Worm (Caenorhabditis elegans) whole organism, young adult: Measurements from ENCODE around the gene Y45F10D.14.

Source experiments
- C06A6.2 ChIP-seq: fragments of 200-800 bp; sonication (Bioruptor generic); conservative IDR thresholded peaks from 2 replicates; pipeline ENCODE4 v1.3.6; 2022; ENCODE audit warnings: missing genetic modification characterization, missing compliant biosample characterization
- C17E4.6 ChIP-seq: fragments of 200-800 bp; sonication (Bioruptor generic); IDR thresholded peaks from 2 replicates; pipeline ENCODE4 v1.3.6; 2022; ENCODE audit warnings: missing genetic modification reagents, missing genetic modification characterization, missing compliant biosample characterization
- D2030.7 ChIP-seq: fragments of 200-800 bp; sonication (Bioruptor generic); IDR thresholded peaks from 2 replicates; pipeline ENCODE4 v1.3.6; 2022; ENCODE audit warnings: missing genetic modification reagents, missing genetic modification characterization, missing compliant biosample characterization
- F22D6.2 ChIP-seq: sonication (generic microtip); optimal IDR thresholded peaks from 2 replicates; lab custom pipeline; 2016; ENCODE audit warnings: mild to moderate bottlenecking, missing genetic modification characterization, missing compliant biosample characterization
- F39B2.1 ChIP-seq: fragments of 200-800 bp; sonication (Bioruptor generic); IDR thresholded peaks from 2 replicates; pipeline ENCODE4 v1.3.6; 2022; ENCODE audit warnings: missing genetic modification reagents, missing genetic modification characterization, missing compliant biosample characterization
- F49E8.2 ChIP-seq: sonication (generic microtip); optimal IDR thresholded peaks from 3 replicates; lab custom pipeline; 2017; ENCODE audit warnings: missing genetic modification characterization, mild to moderate bottlenecking, missing compliant biosample characterization, antibody characterized with exemption, moderate library complexity; ENCODE audit not compliant: insufficient read depth
- F55B11.4 ChIP-seq: sonication (generic microtip); optimal IDR thresholded peaks from 2 replicates; lab custom pipeline; 2016; ENCODE audit warnings: missing compliant biosample characterization, missing genetic modification characterization, borderline replicate concordance; ENCODE audit not compliant: insufficient read depth
- Y56A3A.18 ChIP-seq: fragments of 200-800 bp; sonication (Bioruptor generic); IDR thresholded peaks from 2 replicates; pipeline ENCODE4 v1.3.6; 2022; ENCODE audit warnings: missing genetic modification reagents, missing genetic modification characterization, missing compliant biosample characterization
- Y67H2A.10 ChIP-seq: fragments of 200-800 bp; sonication (Bioruptor generic); conservative IDR thresholded peaks from 2 replicates; pipeline ENCODE4 v1.3.6; 2022; ENCODE audit warnings: missing genetic modification reagents, missing genetic modification characterization, missing compliant biosample characterization
- ZK185.1 ChIP-seq: sonication (generic microtip); optimal IDR thresholded peaks from 2 replicates; lab custom pipeline; 2016; ENCODE audit warnings: mild to moderate bottlenecking, missing genetic modification characterization, missing compliant biosample characterization; ENCODE audit not compliant: poor library complexity, severe bottlenecking
- aptf-2 ChIP-seq: fragments of 200-800 bp; sonication (Bioruptor generic); conservative IDR thresholded peaks from 2 replicates; pipeline ENCODE4 v1.3.6; 2022; ENCODE audit warnings: missing genetic modification reagents, missing genetic modification characterization, missing compliant biosample characterization
- bed-2 ChIP-seq: fragments of 200-800 bp; sonication (Bioruptor generic); IDR thresholded peaks from 2 replicates; pipeline ENCODE4 v1.3.6; 2022; ENCODE audit warnings: missing genetic modification reagents, missing genetic modification characterization, missing compliant biosample characterization
- chd-7 ChIP-seq: sonication (generic microtip); optimal IDR thresholded peaks from 2 replicates; lab custom pipeline; 2016; ENCODE audit warnings: mild to moderate bottlenecking, missing genetic modification characterization, moderate library complexity, missing compliant biosample characterization
- dox-1 ChIP-seq: fragments of 200-800 bp; sonication (Bioruptor generic); IDR thresholded peaks from 2 replicates; pipeline ENCODE4 v1.3.6; 2022; ENCODE audit warnings: missing genetic modification reagents, missing genetic modification characterization, missing compliant biosample characterization
- dpff-1 ChIP-seq: sonication (generic microtip); optimal IDR thresholded peaks from 2 replicates; lab custom pipeline; 2017; ENCODE audit warnings: mild to moderate bottlenecking, missing genetic modification characterization, missing compliant biosample characterization
- egl-18 ChIP-seq: fragments of 200-800 bp; sonication (Bioruptor generic); IDR thresholded peaks from 2 replicates; pipeline ENCODE4 v1.3.6; 2022; ENCODE audit warnings: missing genetic modification reagents, missing genetic modification characterization, missing compliant biosample characterization
- ekl-4 ChIP-seq: fragments of 200-800 bp; sonication (Bioruptor generic); IDR thresholded peaks from 2 replicates; pipeline ENCODE4 v1.3.6; 2022; ENCODE audit warnings: missing genetic modification reagents, missing genetic modification characterization, missing compliant biosample characterization
- fkh-3 ChIP-seq: sonication (generic microtip); optimal IDR thresholded peaks from 2 replicates; lab custom pipeline; 2016; ENCODE audit warnings: mild to moderate bottlenecking, missing genetic modification characterization, missing compliant biosample characterization
- hmg-1.2 ChIP-seq: fragments of 200-800 bp; sonication (Bioruptor generic); IDR thresholded peaks from 2 replicates; pipeline ENCODE4 v1.3.6; 2022; ENCODE audit warnings: missing genetic modification reagents, missing genetic modification characterization, missing compliant biosample characterization
- hrde-1 ChIP-seq: sonication (generic microtip); optimal IDR thresholded peaks from 2 replicates; lab custom pipeline; 2016; ENCODE audit warnings: missing genetic modification characterization, mild to moderate bottlenecking, missing compliant biosample characterization, moderate library complexity, missing genotype, missing genetic modification reagents, borderline replicate concordance
- hsf-1 ChIP-seq: fragments of 200-800 bp; sonication (Bioruptor generic); IDR thresholded peaks from 2 replicates; pipeline ENCODE4 v1.3.6; 2022; ENCODE audit warnings: missing genetic modification reagents, missing genetic modification characterization, missing compliant biosample characterization
- lag-1 ChIP-seq: fragments of 200-800 bp; sonication (Bioruptor generic); IDR thresholded peaks from 2 replicates; pipeline ENCODE4 v1.3.6; 2022; ENCODE audit warnings: missing genetic modification reagents, missing genetic modification characterization, missing compliant biosample characterization
- lin-40 ChIP-seq: sonication (generic microtip); optimal IDR thresholded peaks from 2 replicates; lab custom pipeline; 2016; ENCODE audit warnings: missing genetic modification characterization, mild to moderate bottlenecking, missing compliant biosample characterization, missing genotype, missing genetic modification reagents
- lsy-27 ChIP-seq: sonication (generic microtip); optimal IDR thresholded peaks from 2 replicates; lab custom pipeline; 2017; ENCODE audit warnings: missing genetic modification characterization, mild to moderate bottlenecking, missing compliant biosample characterization, antibody characterized with exemption, missing genotype, borderline replicate concordance; ENCODE audit not compliant: insufficient read depth
- mel-28 ChIP-seq: sonication (generic microtip); optimal IDR thresholded peaks from 2 replicates; lab custom pipeline; 2016; ENCODE audit warnings: borderline replicate concordance, mild to moderate bottlenecking, missing genetic modification characterization, missing compliant biosample characterization
- mes-4 ChIP-seq: sonication (generic microtip); optimal IDR thresholded peaks from 2 replicates; lab custom pipeline; 2016; ENCODE audit warnings: missing genotype, missing genetic modification characterization, missing compliant biosample characterization
- nhr-179 ChIP-seq: sonication (generic microtip); optimal IDR thresholded peaks from 2 replicates; lab custom pipeline; 2016; ENCODE audit warnings: mild to moderate bottlenecking, missing genetic modification characterization, missing compliant biosample characterization
- nhr-80 ChIP-seq: sonication (generic microtip); optimal IDR thresholded peaks from 2 replicates; lab custom pipeline; 2016; ENCODE audit warnings: missing genetic modification characterization, missing compliant biosample characterization
- nhr-90 ChIP-seq: sonication (generic microtip); optimal IDR thresholded peaks from 2 replicates; lab custom pipeline; 2016; ENCODE audit warnings: missing genotype, mild to moderate bottlenecking, missing genetic modification characterization, missing compliant biosample characterization
- pha-4 ChIP-seq: fragments of 150-350 bp; sonication (generic microtip); optimal IDR thresholded peaks from 2 replicates; lab custom pipeline; 2014; ENCODE audit warnings: missing biosample characterization, missing genetic modification reagents, missing genetic modification characterization
- rpc-1 ChIP-seq, 2 experiments: fragments of 150-350 bp in 1 of 2; sonication (generic microtip) in 1 of 2; optimal IDR thresholded peaks; 2 replicates each; lab custom pipeline; 2014 to 2018; ENCODE audit warnings: missing biosample characterization in 1 of 2, missing genetic modification characterization in 1 of 2, missing genetic modification reagents in 1 of 2, missing genotype in 1 of 2
- sdz-38 ChIP-seq: sonication (generic microtip); optimal IDR thresholded peaks from 2 replicates; lab custom pipeline; 2016; ENCODE audit warnings: missing genotype, missing genetic modification characterization, missing compliant biosample characterization
- sptf-2 ChIP-seq: fragments of 200-800 bp; sonication (Bioruptor generic); optimal IDR thresholded peaks from 2 replicates; lab custom pipeline; 2018; ENCODE audit warnings: mild to moderate bottlenecking, missing genetic modification characterization, missing compliant biosample characterization
- tlf-1 ChIP-seq: fragments of 200-800 bp; sonication (Bioruptor generic); optimal IDR thresholded peaks from 2 replicates; lab custom pipeline; 2018; ENCODE audit warnings: mild to moderate bottlenecking, missing genetic modification characterization, missing compliant biosample characterization
- zim-3 ChIP-seq: sonication (generic microtip); optimal IDR thresholded peaks from 2 replicates; lab custom pipeline; 2017; ENCODE audit warnings: mild to moderate bottlenecking, missing genetic modification characterization, moderate library complexity, missing compliant biosample characterization
- ztf-18 ChIP-seq: sonication (generic microtip); optimal IDR thresholded peaks from 2 replicates; lab custom pipeline; 2016; ENCODE audit warnings: missing genotype, mild to moderate bottlenecking, missing genetic modification characterization, missing compliant biosample characterization
- ztf-25 ChIP-seq: fragments of 200-800 bp; sonication (Bioruptor generic); IDR thresholded peaks from 2 replicates; pipeline ENCODE4 v1.3.6; 2022; ENCODE audit warnings: missing genetic modification reagents, missing genetic modification characterization, missing compliant biosample characterization
- ztf-3 ChIP-seq: fragments of 200-800 bp; sonication (Bioruptor generic); optimal IDR thresholded peaks from 2 replicates; lab custom pipeline; 2018; ENCODE audit warnings: mild to moderate bottlenecking, missing genetic modification characterization, missing compliant biosample characterization

Y45F10D.14 gene

ce11 chrIV:13764708-13765107 lies 42.9 kb downstream of the Y45F10D.14 start:
- no peak for TF ChIP-seq aptf-2 (GFP tag; lab: Robert Waterston, UW)
- no peak for TF ChIP-seq tlf-1 (GFP tag; lab: Kevin White, UChicago)
- no peak for TF ChIP-seq C06A6.2 (GFP tag; lab: Robert Waterston, UW)
- TF ChIP-seq dox-1 (GFP tag; lab: Robert Waterston, UW), result no peak
- no peak for TF ChIP-seq nhr-80 (tag; lab: Kevin White, UChicago)
- TF ChIP-seq sptf-2, result no peak
- TF ChIP-seq ZK185.1, result no peak
- TF ChIP-seq fkh-3 (tag; lab: Kevin White, UChicago), result no peak
- no peak for TF ChIP-seq lsy-27 (tag; lab: Kevin White, UChicago)
- no peak for TF ChIP-seq ztf-18 (tag; lab: Kevin White, UChicago)
- no peak for TF ChIP-seq lag-1 (GFP tag; lab: Robert Waterston, UW)

- TF ChIP-seq sdz-38 (no peak), F49E8.2 (tag; lab: Kevin White, UChicago) (no peak), ekl-4 (GFP tag; lab: Robert Waterston, UW) (no peak), C17E4.6 (GFP tag; lab: Robert Waterston, UW) (no peak), ztf-3 (GFP tag; lab: Kevin White, UChicago) (no peak), hrde-1 (tag; lab: Kevin White, UChicago) (no peak), D2030.7 (GFP tag; lab: Robert Waterston, UW) (no peak), F22D6.2 (tag; lab: Kevin White, UChicago) (no peak), zim-3 (tag; lab: Kevin White, UChicago) (no peak), hmg-1.2 (no peak), F55B11.4 (tag; lab: Kevin White, UChicago) (no peak), mes-4 (tag; lab: Kevin White, UChicago) (no peak), mel-28 (tag; lab: Kevin White, UChicago) (no peak), rpc-1 (optimal IDR thresholded peaks at IDR 0.05; lab: Kevin White, UChicago) (no peak), rpc-1 (tag; optimal IDR thresholded peaks at IDR 0.05; lab: Kevin White, UChicago) (no peak)
Measured at ce11 chrIV:13763449-13763848, 44.2 kb downstream of the Y45F10D.14 start.

ce11 chrIV:13755619-13756018 lies 52.0 kb downstream of the Y45F10D.14 start:
- no peak for TF ChIP-seq hrde-1 (tag; lab: Kevin White, UChicago)
- TF ChIP-seq lin-40 (tag; lab: Kevin White, UChicago), result no peak
- TF ChIP-seq Y67H2A.10 (GFP tag; lab: Robert Waterston, UW), result no peak
- no peak for TF ChIP-seq chd-7 (tag; lab: Kevin White, UChicago)
- no peak for TF ChIP-seq bed-2 (GFP tag; lab: Robert Waterston, UW)
- TF ChIP-seq hsf-1 (GFP tag; lab: Robert Waterston, UW), result no peak
- TF ChIP-seq ZK185.1, result no peak
- TF ChIP-seq dox-1 (GFP tag; lab: Robert Waterston, UW), result no peak
- no peak for TF ChIP-seq nhr-179 (tag; lab: Kevin White, UChicago)
- no peak for TF ChIP-seq nhr-90 (tag; lab: Kevin White, UChicago)
- TF ChIP-seq Y56A3A.18, result no peak
- no peak for TF ChIP-seq pha-4 (tag; lab: Kevin White, UChicago)
- TF ChIP-seq ztf-25 (GFP tag; lab: Robert Waterston, UW), result no peak
- no peak for TF ChIP-seq F39B2.1 (GFP tag; lab: Robert Waterston, UW)
- TF ChIP-seq dpff-1 (tag; lab: Kevin White, UChicago), result no peak
- TF ChIP-seq ekl-4 (GFP tag; lab: Robert Waterston, UW), result no peak
- no peak for TF ChIP-seq fkh-3 (tag; lab: Kevin White, UChicago)
- no peak for TF ChIP-seq egl-18 (GFP tag; lab: Robert Waterston, UW)
